Worm (Caenorhabditis elegans) whole organism, L2 larva: ENCODE measurements around the gene pssy-2.

Experiments used
- C34F6.9 ChIP-seq: fragments of 150-350 bp; optimal IDR thresholded peaks from 2 replicates; lab custom pipeline; 2014; ENCODE audit warnings: missing biosample characterization, missing genetic modification characterization
- F13H6.1 ChIP-seq: sonication (generic microtip); optimal IDR thresholded peaks from 2 replicates; lab custom pipeline; 2016; ENCODE audit warnings: missing genetic modification characterization, missing compliant biosample characterization
- R02D3.7 ChIP-seq: fragments of 150-350 bp; optimal IDR thresholded peaks from 2 replicates; lab custom pipeline; 2014; ENCODE audit warnings: missing biosample characterization, missing genetic modification characterization
- Y55F3AM.14 ChIP-seq: fragments of 200-800 bp; sonication (Bioruptor generic); optimal IDR thresholded peaks from 2 replicates; lab custom pipeline; 2018; ENCODE audit warnings: mild to moderate bottlenecking, missing genetic modification characterization, missing compliant biosample characterization
- ZK546.5 ChIP-seq: sonication (generic microtip); optimal IDR thresholded peaks from 2 replicates; lab custom pipeline; 2017; ENCODE audit warnings: missing biosample characterization, missing genetic modification characterization
- alr-1 ChIP-seq: fragments of 150-350 bp; optimal IDR thresholded peaks from 2 replicates; lab custom pipeline; 2014; ENCODE audit warnings: missing biosample characterization, missing genetic modification characterization
- ama-1 ChIP-seq: fragments of 150-350 bp; optimal IDR thresholded peaks from 2 replicates; lab custom pipeline; 2018; ENCODE audit warnings: inconsistent platforms
- blmp-1 ChIP-seq: sonication (generic microtip); optimal IDR thresholded peaks from 2 replicates; lab custom pipeline; 2017; ENCODE audit warnings: missing genetic modification characterization, mild to moderate bottlenecking, missing compliant biosample characterization, antibody characterized with exemption, moderate library complexity; ENCODE audit not compliant: insufficient read depth
- ceh-16 ChIP-seq: fragments of 150-350 bp; optimal IDR thresholded peaks from 2 replicates; lab custom pipeline; 2014; ENCODE audit warnings: missing biosample characterization, missing genetic modification characterization
- ceh-82 ChIP-seq: fragments of 150-350 bp; optimal IDR thresholded peaks from 2 replicates; lab custom pipeline; 2014; ENCODE audit warnings: missing biosample characterization, missing genetic modification characterization
- dmd-4 ChIP-seq: sonication (generic microtip); optimal IDR thresholded peaks from 2 replicates; lab custom pipeline; 2017; ENCODE audit warnings: missing biosample characterization, missing genetic modification characterization
- elt-1 ChIP-seq: fragments of 150-350 bp; optimal IDR thresholded peaks from 2 replicates; lab custom pipeline; 2014; ENCODE audit warnings: missing biosample characterization, missing genetic modification characterization
- fos-1 ChIP-seq: fragments of 150-350 bp; optimal IDR thresholded peaks from 2 replicates; lab custom pipeline; 2014; ENCODE audit warnings: missing biosample characterization, missing genetic modification characterization
- gmeb-1 ChIP-seq: fragments of 150-350 bp; optimal IDR thresholded peaks from 2 replicates; lab custom pipeline; 2014; ENCODE audit warnings: missing biosample characterization, missing genetic modification characterization
- lin-11 ChIP-seq: fragments of 150-350 bp; sonication (generic microtip); optimal IDR thresholded peaks from 2 replicates; lab custom pipeline; 2014; ENCODE audit warnings: missing biosample characterization, missing genetic modification characterization, inconsistent platforms, mixed read lengths
- lin-13 ChIP-seq: fragments of 150-350 bp; optimal IDR thresholded peaks from 2 replicates; lab custom pipeline; 2014; ENCODE audit warnings: missing biosample characterization, missing genetic modification reagents, missing genetic modification characterization
- lin-39 ChIP-seq: fragments of 150-350 bp; optimal IDR thresholded peaks from 2 replicates; lab custom pipeline; 2014; ENCODE audit warnings: missing biosample characterization, missing genetic modification reagents, missing genetic modification characterization
- lsy-2 ChIP-seq, 2 experiments: fragments of 150-350 bp in 1 of 2; sonication (generic microtip) in 1 of 2; optimal IDR thresholded peaks; 2 replicates each; lab custom pipeline; 2014 to 2017; ENCODE audit warnings: missing biosample characterization in 2 of 2, missing genetic modification characterization in 2 of 2
- mab-5 ChIP-seq: fragments of 150-350 bp; optimal IDR thresholded peaks from 2 replicates; lab custom pipeline; 2014; ENCODE audit warnings: missing biosample characterization, missing genetic modification characterization
- mbf-1 ChIP-seq: sonication (generic microtip); optimal IDR thresholded peaks from 2 replicates; lab custom pipeline; 2017; ENCODE audit warnings: missing biosample characterization, missing genetic modification characterization
- nhr-129 ChIP-seq: fragments of 150-350 bp; optimal IDR thresholded peaks from 2 replicates; lab custom pipeline; 2014; ENCODE audit warnings: missing biosample characterization, missing genetic modification characterization
- nhr-21 ChIP-seq: fragments of 150-350 bp; optimal IDR thresholded peaks from 2 replicates; lab custom pipeline; 2014; ENCODE audit warnings: missing biosample characterization, missing genetic modification characterization
- nhr-23 ChIP-seq: fragments of 150-350 bp; optimal IDR thresholded peaks from 2 replicates; lab custom pipeline; 2014; ENCODE audit warnings: missing biosample characterization, missing genetic modification reagents, missing genetic modification characterization
- nhr-237 ChIP-seq: fragments of 150-350 bp; optimal IDR thresholded peaks from 2 replicates; lab custom pipeline; 2014; ENCODE audit warnings: missing biosample characterization, missing genetic modification characterization
- nhr-25 ChIP-seq: fragments of 150-350 bp; sonication (generic microtip); optimal IDR thresholded peaks from 3 replicates; lab custom pipeline; 2014; ENCODE audit warnings: missing biosample characterization, missing genetic modification characterization
- nhr-6 ChIP-seq: fragments of 150-350 bp; optimal IDR thresholded peaks from 2 replicates; lab custom pipeline; 2014; ENCODE audit warnings: missing biosample characterization, missing genetic modification characterization
- nhr-77 ChIP-seq: fragments of 150-350 bp; optimal IDR thresholded peaks from 2 replicates; lab custom pipeline; 2014; ENCODE audit warnings: missing biosample characterization, missing genetic modification characterization
- peb-1 ChIP-seq: fragments of 150-350 bp; optimal IDR thresholded peaks from 2 replicates; lab custom pipeline; 2014; ENCODE audit warnings: missing biosample characterization, missing genetic modification characterization
- sem-4 ChIP-seq: fragments of 150-350 bp; optimal IDR thresholded peaks from 2 replicates; lab custom pipeline; 2014; ENCODE audit warnings: missing biosample characterization, missing genetic modification reagents, missing genetic modification characterization
- skn-1 ChIP-seq: sonication (generic microtip); optimal IDR thresholded peaks from 2 replicates; lab custom pipeline; 2017; ENCODE audit warnings: missing biosample characterization, missing genetic modification characterization
- sma-3 ChIP-seq: sonication (generic microtip); optimal IDR thresholded peaks from 2 replicates; lab custom pipeline; 2016; ENCODE audit warnings: missing genetic modification reagents, missing genetic modification characterization, missing compliant biosample characterization
- sma-9 ChIP-seq, 2 experiments: fragments of 150-350 bp in 1 of 2; sonication (generic microtip) in 1 of 2; optimal IDR thresholded peaks; 2 replicates each; lab custom pipeline; 2014 to 2016; ENCODE audit warnings: missing genetic modification characterization in 2 of 2, mild to moderate bottlenecking in 1 of 2, missing biosample characterization in 1 of 2, missing compliant biosample characterization in 1 of 2, missing genetic modification reagents in 1 of 2, moderate library complexity in 1 of 2
- snpc-4 ChIP-seq: fragments of 150-350 bp; optimal IDR thresholded peaks from 2 replicates; lab custom pipeline; 2014; ENCODE audit warnings: missing biosample characterization, missing genetic modification characterization
- unc-55 ChIP-seq: fragments of 150-350 bp; sonication (generic microtip); optimal IDR thresholded peaks from 3 replicates; lab custom pipeline; 2014; ENCODE audit warnings: missing biosample characterization, missing genetic modification reagents, missing genetic modification characterization
- unc-62 ChIP-seq: fragments of 150-350 bp; optimal IDR thresholded peaks from 2 replicates; lab custom pipeline; 2014; ENCODE audit warnings: missing biosample characterization, missing genetic modification reagents, missing genetic modification characterization
- zag-1 ChIP-seq: fragments of 150-350 bp; optimal IDR thresholded peaks from 2 replicates; lab custom pipeline; 2014; ENCODE audit warnings: missing biosample characterization, missing genetic modification characterization
- ztf-1 ChIP-seq: fragments of 200-800 bp; sonication (Bioruptor generic); conservative IDR thresholded peaks from 2 replicates; pipeline ENCODE4 v1.3.6; 2022; ENCODE audit warnings: missing genetic modification characterization, missing compliant biosample characterization
- ztf-4 ChIP-seq: fragments of 150-350 bp; optimal IDR thresholded peaks from 2 replicates; lab custom pipeline; 2014; ENCODE audit warnings: missing biosample characterization, missing genetic modification characterization

Gene pssy-2

DNA sequence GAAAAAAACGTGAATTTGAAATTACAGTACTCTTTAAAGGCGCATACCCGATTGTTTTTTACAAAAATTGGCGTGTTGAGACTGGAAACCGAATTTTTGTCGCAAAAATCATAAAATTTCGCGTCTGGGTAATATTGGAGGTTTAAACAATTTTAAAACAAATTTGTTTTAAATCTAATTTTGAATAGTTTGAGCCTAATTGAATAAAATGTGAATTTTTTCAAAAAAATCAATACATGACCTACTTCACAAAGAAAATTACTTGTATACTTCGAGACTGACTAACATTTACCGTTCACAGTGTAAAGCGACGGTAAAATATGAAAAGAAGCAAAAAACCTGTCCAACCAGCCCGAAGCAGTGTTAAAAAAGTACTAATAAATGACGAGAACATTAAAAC is 14.3 kb upstream of the pssy-2 start:
- TF ChIP-seq nhr-21 (tag; lab: Kevin White, UChicago) (no peak), ama-1 (lab: Kevin White, UChicago) (peak; percentile 1)

DNA sequence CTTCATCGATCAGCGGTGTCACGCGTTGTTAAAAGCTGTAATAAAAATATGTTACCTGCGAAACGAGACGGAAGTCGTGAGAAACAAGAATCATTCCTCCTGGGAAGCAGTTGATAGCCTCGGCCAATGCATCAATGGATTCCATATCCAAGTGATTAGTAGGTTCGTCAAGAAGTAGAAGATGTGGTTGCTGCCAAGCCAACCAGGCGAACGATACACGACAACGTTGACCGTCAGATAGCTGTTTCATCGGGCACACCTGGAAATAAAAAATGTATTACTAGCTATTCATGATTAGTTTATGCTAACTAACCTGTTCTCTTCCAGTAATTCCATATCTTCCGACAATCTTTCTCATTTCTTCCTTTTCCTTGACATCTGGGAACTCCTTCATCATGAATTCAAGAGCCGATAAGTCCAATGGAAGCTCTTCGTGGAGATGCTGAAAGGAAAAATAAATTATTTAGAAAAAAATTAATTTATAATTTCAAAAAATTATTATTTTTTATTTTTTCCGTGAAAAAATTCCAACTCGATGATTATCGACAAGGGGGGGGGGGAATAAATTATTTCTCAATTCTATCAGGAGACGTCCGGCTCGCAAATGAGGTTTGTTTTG is 12.5 kb upstream of the pssy-2 start, which contains the start of gene tag-164:
tag-164 (plus strand) TSS at position 569 of the 619 bp plus-strand sequence.
- TF ChIP-seq C34F6.9 (tag; lab: Kevin White, UChicago) (no peak), peb-1 (tag; lab: Kevin White, UChicago) (no peak), lin-39 (tag; lab: Kevin White, UChicago) (no peak), nhr-25 (tag; lab: Kevin White, UChicago) (no peak), unc-55 (GFP tag; lab: Kevin White, UChicago) (no peak), R02D3.7 (no peak), skn-1 (tag; lab: Kevin White, UChicago) (no peak), sma-9 (GFP tag; optimal IDR thresholded peaks at IDR 0.05; lab: Kevin White, UChicago) (no peak), sma-9 (tag; optimal IDR thresholded peaks at IDR 0.05; lab: Kevin White, UChicago) (no peak), F13H6.1 (no peak), lin-11 (tag; lab: Kevin White, UChicago) (no peak)

DNA sequence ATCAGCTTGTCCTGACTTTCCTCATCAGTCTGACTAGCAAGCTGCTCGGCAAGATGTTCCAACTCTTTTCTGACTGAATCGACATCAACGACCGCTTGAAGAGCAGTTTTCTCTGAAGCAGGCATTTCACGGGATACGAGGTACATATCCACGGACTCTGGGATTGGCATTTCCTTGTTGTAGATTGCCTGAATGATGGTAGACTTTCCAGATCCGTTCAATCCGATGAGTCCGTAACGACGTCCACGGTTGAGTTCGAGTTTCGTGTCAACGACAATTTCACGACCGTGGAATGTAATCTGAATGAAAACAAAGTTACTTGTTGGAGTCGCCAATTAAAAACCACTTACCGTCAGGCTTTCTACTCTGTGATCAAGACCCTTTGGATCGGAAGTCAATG is 10.1 kb upstream of the pssy-2 start:
- TF ChIP-seq lsy-2 (tag; optimal IDR thresholded peaks at IDR 0.05; lab: Kevin White, UChicago) (no peak), nhr-6 (tag; lab: Kevin White, UChicago) (no peak), nhr-129 (tag; lab: Kevin White, UChicago) (no peak), snpc-4 (no peak), elt-1 (tag; lab: Kevin White, UChicago) (no peak), nhr-77 (no peak), mab-5 (tag; lab: Kevin White, UChicago) (no peak)

DNA sequence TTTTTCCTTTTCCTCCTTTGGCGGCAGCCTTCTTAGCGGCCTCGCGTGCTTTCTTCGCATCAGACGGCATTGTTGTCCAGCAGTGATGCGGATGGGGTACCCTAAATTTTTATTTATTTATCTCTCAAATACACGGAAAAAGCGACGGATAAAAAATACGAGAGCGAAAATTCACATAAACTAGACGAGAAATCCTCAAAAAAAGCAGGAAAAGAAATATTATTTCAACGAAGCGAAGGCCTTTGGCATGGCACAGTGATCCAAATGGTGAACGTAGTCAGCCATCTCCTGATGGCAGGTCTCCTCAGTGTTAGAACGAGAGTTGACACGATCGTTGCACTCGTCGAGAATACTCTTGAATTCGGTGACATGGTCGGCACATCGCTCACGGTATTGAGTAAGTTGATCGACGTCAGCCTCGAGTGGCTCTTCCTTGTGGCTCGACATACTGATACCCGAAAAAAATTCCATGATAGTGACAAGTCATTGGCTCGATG is 9.4 kb upstream of the pssy-2 start, which contains the start of the genes abcf-2 and T27E9.2:
abcf-2 (minus strand) TSS at position 101 of the 497 bp plus-strand sequence.
T27E9.2 (minus strand) TSS at position 447 of the 497 bp plus-strand sequence.
- TF ChIP-seq R02D3.7 (no peak), sma-9 (GFP tag; optimal IDR thresholded peaks at IDR 0.05; lab: Kevin White, UChicago) (no peak), sma-9 (tag; optimal IDR thresholded peaks at IDR 0.05; lab: Kevin White, UChicago) (no peak), nhr-237 (no peak)

DNA sequence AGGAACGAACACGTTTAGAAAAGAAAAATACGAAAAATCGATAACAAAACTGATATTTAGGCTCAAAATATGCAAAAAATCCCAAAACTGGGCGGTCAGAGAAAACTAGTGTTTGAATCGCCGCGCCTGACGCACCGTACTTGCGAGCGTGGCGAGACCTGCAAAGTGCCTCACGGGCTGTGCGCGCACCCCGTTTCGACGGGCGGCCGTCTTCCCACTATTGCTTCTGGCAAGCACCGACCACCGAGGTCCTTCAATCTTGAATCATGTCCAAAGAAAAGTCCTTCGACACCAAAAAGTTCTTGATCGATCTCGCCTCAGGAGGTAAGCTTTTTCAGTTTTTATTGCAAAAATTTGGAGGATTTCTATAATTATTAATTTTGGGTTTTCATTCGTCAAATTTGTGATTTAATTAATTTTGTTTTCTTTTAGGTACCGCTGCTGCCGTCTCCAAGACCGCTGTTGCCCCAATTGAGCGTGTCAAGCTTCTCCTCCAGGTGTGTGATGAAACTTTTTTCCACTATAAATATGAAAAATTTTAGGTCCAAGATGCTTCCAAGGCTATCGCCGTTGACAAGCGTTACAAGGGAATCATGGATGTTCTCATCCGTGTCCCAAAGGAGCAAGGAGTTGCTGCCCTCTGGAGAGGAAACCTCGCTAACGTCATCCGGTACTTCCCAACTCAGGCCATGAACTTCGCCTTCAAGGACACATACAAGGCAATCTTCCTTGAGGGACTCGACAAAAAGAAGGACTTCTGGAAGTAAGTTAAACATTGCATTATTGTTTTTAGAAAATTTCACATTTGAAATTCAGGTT is 8.4 kb upstream of the pssy-2 start, which contains the start of gene ant-1.1:
ant-1.1 (plus strand) TSS at position 199 of the 819 bp plus-strand sequence.
- TF ChIP-seq unc-62 (GFP tag; lab: Kevin White, UChicago) (peak; percentile 66), nhr-77 (peak; percentile 36), dmd-4 (tag; lab: Kevin White, UChicago) (no peak), ceh-82 (tag; lab: Kevin White, UChicago) (peak; percentile 88), lin-13 (GFP tag; lab: Kevin White, UChicago) (peak; percentile 96), nhr-129 (tag; lab: Kevin White, UChicago) (peak; percentile 91), sem-4 (tag; lab: Kevin White, UChicago) (peak; percentile 90), mab-5 (tag; lab: Kevin White, UChicago) (peak; percentile 93), alr-1 (tag; lab: Kevin White, UChicago) (no peak), lin-11 (tag; lab: Kevin White, UChicago) (peak; percentile 97), nhr-237 (peak; percentile 46), fos-1 (tag; lab: Kevin White, UChicago) (peak; percentile 52), unc-55 (GFP tag; lab: Kevin White, UChicago) (peak; percentile 97), zag-1 (tag; lab: Kevin White, UChicago) (peak; percentile 85), ama-1 (lab: Kevin White, UChicago) (peak; percentile 92), ceh-16 (peak; percentile 95), snpc-4 (peak; percentile 81), lsy-2 (tag; optimal IDR thresholded peaks at IDR 0.05; lab: Kevin White, UChicago) (peak; percentile 99), lin-39 (tag; lab: Kevin White, UChicago) (no peak), gmeb-1 (tag; lab: Kevin White, UChicago) (peak; percentile 97), ZK546.5 (tag; lab: Kevin White, UChicago) (peak; percentile 99), nhr-6 (tag; lab: Kevin White, UChicago) (peak; percentile 81), mbf-1 (tag; lab: Kevin White, UChicago) (no peak), ztf-1 (GFP tag; lab: Robert Waterston, UW) (no peak), F13H6.1 (peak; percentile 92), sma-9 (GFP tag; optimal IDR thresholded peaks at IDR 0.05; lab: Kevin White, UChicago) (peak; percentile 91), sma-9 (tag; optimal IDR thresholded peaks at IDR 0.05; lab: Kevin White, UChicago) (no peak), blmp-1 (tag; lab: Kevin White, UChicago) (peak; percentile 68), Y55F3AM.14 (GFP tag; lab: Kevin White, UChicago) (peak; percentile 86), nhr-23 (tag; lab: Kevin White, UChicago) (no peak), sma-3 (GFP tag; lab: Kevin White, UChicago) (peak; percentile 98), R02D3.7 (no peak), C34F6.9 (tag; lab: Kevin White, UChicago) (peak; percentile 89), ztf-4 (tag; lab: Kevin White, UChicago) (peak; percentile 90), nhr-25 (tag; lab: Kevin White, UChicago) (peak; percentile 95), elt-1 (tag; lab: Kevin White, UChicago) (no peak)
